Fruit fly (Drosophila melanogaster) whole organism, pupa: ENCODE data around the gene CG13069.

ENCODE experiments used
- CG14655 ChIP-seq: fragments of 200-800 bp; sonication (Bioruptor generic); optimal IDR thresholded peaks from 3 replicates; lab custom pipeline; 2017; ENCODE audit warnings: mild to moderate bottlenecking, missing biosample characterization, missing genetic modification reagents, missing genetic modification characterization
- CG15710 ChIP-seq: fragments of 200-800 bp; sonication (Bioruptor generic); optimal IDR thresholded peaks from 2 replicates; lab custom pipeline; 2018; ENCODE audit warnings: missing biosample characterization, mild to moderate bottlenecking, missing genetic modification characterization, moderate library complexity
- CG9948 ChIP-seq: fragments of 200-800 bp; sonication (Bioruptor generic); optimal IDR thresholded peaks from 2 replicates; lab custom pipeline; 2018; ENCODE audit warnings: missing biosample characterization, mild to moderate bottlenecking, missing genetic modification characterization, moderate library complexity
- EcR ChIP-seq: fragments of 200-800 bp; sonication (Bioruptor generic); optimal IDR thresholded peaks from 3 replicates; lab custom pipeline; 2019; ENCODE audit warnings: missing biosample characterization, missing genetic modification characterization, mild to moderate bottlenecking, moderate library complexity, missing genetic modification reagents
- Pif1B ChIP-seq: fragments of 200-800 bp; sonication (Bioruptor generic); optimal IDR thresholded peaks from 3 replicates; lab custom pipeline; 2016; ENCODE audit warnings: missing biosample characterization, missing genetic modification characterization
- fd96Ca ChIP-seq: fragments of 200-800 bp; sonication (Bioruptor generic); IDR thresholded peaks from 3 replicates; pipeline ENCODE4 v1.3.6; 2022; ENCODE audit warnings: missing biosample characterization, missing genetic modification characterization

- TF ChIP-seq CG15710 (tag; lab: Kevin White, UChicago) = no peak
- no peak for TF ChIP-seq CG9948
- TF ChIP-seq EcR (GFP tag; lab: Kevin White, UChicago) = no peak
- TF ChIP-seq Pif1B = no peak
- TF ChIP-seq CG14655 = no peak
- no peak for TF ChIP-seq fd96Ca (GFP tag; lab: Robert Waterston, UW)
These were observed 49.8 kb upstream of the CG13069 start for dm6 chr3L:16215411-16215810.
